Worm (Caenorhabditis elegans): Measurements from ENCODE around the gene Y58A7A.2.
"Not testable (repeated sequence)": the region's sequence is repeated elsewhere in the genome, so short reads cannot be mapped to it uniquely, and the experiment has no call there.

- TF ChIP-seq ztf-23 (GFP tag; IDR thresholded peaks at IDR 0.05): peak; percentile 78
- not testable (repeated sequence) for TF ChIP-seq ztf-29 (GFP tag; IDR thresholded peaks at IDR 0.05); cog-1 (tag; optimal IDR thresholded peaks at IDR 0.05); ref-1 (GFP tag; conservative IDR thresholded peaks at IDR 0.05)
- TF ChIP-seq flt-1 (GFP tag; IDR thresholded peaks at IDR 0.05): peak; percentile 80
- 0 out of 2 replicates have a peak, but pooled peaks have one; percentile 49 for TF ChIP-seq tab-1 (GFP tag; IDR thresholded peaks at IDR 0.05)
- peak; percentile 72 for TF ChIP-seq klf-2 (GFP tag; conservative IDR thresholded peaks at IDR 0.05)
These were observed 24.8 kb downstream of the Y58A7A.2 start for ce11 chrV:5047230-5047629.

Measured in whole organism, midembryonic.